Fruit fly (Drosophila melanogaster): ENCODE measurements around the gene CG6511.

DNA sequence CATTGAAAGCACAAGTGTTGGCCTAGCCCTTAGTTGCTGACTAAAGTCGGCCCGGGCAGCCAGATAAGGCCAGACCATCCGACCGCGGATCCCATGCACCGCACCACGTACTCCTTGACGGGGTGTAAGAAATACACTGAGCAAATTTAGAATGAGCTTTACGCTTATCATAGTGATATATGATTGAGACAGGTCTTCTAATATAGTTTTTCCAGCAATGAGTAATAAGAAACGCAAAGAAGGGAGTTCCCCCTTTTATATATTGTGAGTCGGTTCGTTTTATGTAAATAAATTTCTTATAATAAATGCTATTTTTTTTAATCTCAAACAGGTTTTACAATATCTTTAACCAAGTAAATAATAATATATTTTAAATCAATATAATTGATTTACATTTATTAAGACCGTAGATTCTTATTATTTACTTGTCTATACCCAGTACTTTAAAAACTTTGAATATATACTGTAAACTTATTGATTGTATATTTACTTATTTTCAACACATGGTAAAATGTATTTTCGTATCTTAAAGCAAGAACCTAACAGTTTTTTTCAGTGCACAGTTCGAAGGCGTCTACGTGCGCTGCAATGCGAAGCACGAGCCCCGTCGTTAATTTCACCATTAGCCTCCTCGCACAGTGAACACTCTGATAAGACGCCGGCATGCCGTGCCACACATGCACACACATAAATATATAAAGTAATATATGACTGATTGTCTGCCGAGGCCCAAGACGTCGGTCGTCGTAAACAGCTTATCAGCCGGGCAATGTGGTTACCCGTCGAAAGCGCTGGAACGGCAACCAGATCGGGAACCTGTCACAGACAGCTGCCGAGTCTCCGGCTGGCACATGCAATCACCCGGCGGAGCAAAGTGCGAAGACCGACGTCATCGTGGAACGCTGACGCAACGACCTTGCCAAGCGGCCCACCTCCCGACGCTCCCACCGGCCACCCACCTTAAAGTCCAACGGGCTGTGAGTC, 28.9 kb upstream of the CG6511 start:
- peak; percentile 65 for TF ChIP-seq CG9139 (GFP tag; optimal IDR thresholded peaks at IDR 0.05)
- TF ChIP-seq Met (GFP tag; optimal IDR thresholded peaks at IDR 0.05), result peak; percentile 47
- peak; percentile 61 for TF ChIP-seq CG1621 (tag; optimal IDR thresholded peaks at IDR 0.05)
- peak; percentile 6 for TF ChIP-seq Lpt (GFP tag; optimal IDR thresholded peaks at IDR 0.05)
- TF ChIP-seq spab (GFP tag; optimal IDR thresholded peaks at IDR 0.05), result peak; percentile 41
- TF ChIP-seq CG3032 (tag; optimal IDR thresholded peaks at IDR 0.05), result peak; percentile 46
- peak; percentile 94 for TF ChIP-seq svp (GFP tag)
- peak; percentile 35 for TF ChIP-seq CG16779 (tag; optimal IDR thresholded peaks at IDR 0.05)
- no peak for TF ChIP-seq CG11762 (GFP tag; optimal IDR thresholded peaks at IDR 0.05; ENCODE audit: insufficient read depth)
- no peak for TF ChIP-seq Sox102F (GFP tag; optimal IDR thresholded peaks at IDR 0.05)
- TF ChIP-seq CG6163 (GFP tag; IDR thresholded peaks at IDR 0.05), result peak; percentile 15; the same call in 2 of the 3 replicates
- TF ChIP-seq fd85E (GFP tag; optimal IDR thresholded peaks at IDR 0.05), result no peak
